Fruit fly (Drosophila melanogaster): ENCODE data around the gene CG4951.

The CG4951 gene

dm6 chr3R:27954533-27954932 lies 621 bp upstream of the CG4951 start, which contains the start of gene Nep7:
Gene Nep7 (plus strand): TSS chr3R:27954917.
- no peak for TF ChIP-seq Rel (GFP tag; optimal IDR thresholded peaks at IDR 0.05)
- peak; percentile 82 for TF ChIP-seq Rel (tag; optimal IDR thresholded peaks at IDR 0.05)
- TF ChIP-seq psq (GFP tag; optimal IDR thresholded peaks at IDR 0.05): no peak
- TF ChIP-seq lola (GFP tag; optimal IDR thresholded peaks at IDR 0.05): no peak
- TF ChIP-seq HLH106 (tag; optimal IDR thresholded peaks at IDR 0.05): peak; percentile 10

- TF ChIP-seq jim (GFP tag; optimal IDR thresholded peaks at IDR 0.05) (no peak), HLH106 (tag; optimal IDR thresholded peaks at IDR 0.05) (peak; percentile 74), CG9705 (GFP tag; optimal IDR thresholded peaks at IDR 0.05) (peak; percentile 45), ey (GFP tag; optimal IDR thresholded peaks at IDR 0.05) (peak; percentile 44), sage (GFP tag; optimal IDR thresholded peaks at IDR 0.05) (no peak), dsf (GFP tag; optimal IDR thresholded peaks at IDR 0.05; ENCODE audit: borderline replicate concordance) (no peak), N (GFP tag; optimal IDR thresholded peaks at IDR 0.05) (no peak), psq (GFP tag; optimal IDR thresholded peaks at IDR 0.05) (peak; percentile 27), Jra (GFP tag; optimal IDR thresholded peaks at IDR 0.05) (no peak), CG32264 (GFP tag; optimal IDR thresholded peaks at IDR 0.05) (no peak), foxo (GFP tag; optimal IDR thresholded peaks at IDR 0.05) (no peak), sv (GFP tag; optimal IDR thresholded peaks at IDR 0.05) (no peak), woc (GFP tag; optimal IDR thresholded peaks at IDR 0.05) (no peak), Hnf4 (GFP tag; optimal IDR thresholded peaks at IDR 0.05) (no peak), Abd-B (GFP tag; optimal IDR thresholded peaks at IDR 0.05) (no peak), GATAd (GFP tag; optimal IDR thresholded peaks at IDR 0.05) (no peak), rgr (GFP tag; optimal IDR thresholded peaks at IDR 0.05) (no peak), brk (GFP tag; optimal IDR thresholded peaks at IDR 0.05) (no peak), CrebA (GFP tag; optimal IDR thresholded peaks at IDR 0.05; ENCODE audit: borderline replicate concordance) (no peak), Hr83 (GFP tag; optimal IDR thresholded peaks at IDR 0.05; ENCODE audit: poor library complexity, severe bottlenecking) (peak; percentile 41), Sp1 (GFP tag; optimal IDR thresholded peaks at IDR 0.05) (peak; percentile 69), usp (GFP tag; optimal IDR thresholded peaks at IDR 0.05) (no peak), dl (GFP tag; optimal IDR thresholded peaks at IDR 0.05; ENCODE audit: insufficient read depth in 1 of 2, partially characterized antibody in 2 of 2) (no peak), OdsH (GFP tag; optimal IDR thresholded peaks at IDR 0.05) (peak; percentile 39), br (GFP tag; optimal IDR thresholded peaks at IDR 0.05) (no peak), pan (optimal IDR thresholded peaks at IDR 0.05) (no peak), tai (GFP tag; optimal IDR thresholded peaks at IDR 0.05) (no peak), dmrt93B (GFP tag; optimal IDR thresholded peaks at IDR 0.05) (no peak), Mio (GFP tag; optimal IDR thresholded peaks at IDR 0.05) (no peak), Myc (optimal IDR thresholded peaks at IDR 0.05) (no peak), Rel (GFP tag; optimal IDR thresholded peaks at IDR 0.05) (no peak), Rel (tag; optimal IDR thresholded peaks at IDR 0.05) (peak; percentile 34), h (GFP tag; optimal IDR thresholded peaks at IDR 0.05) (no peak), lola (GFP tag; optimal IDR thresholded peaks at IDR 0.05) (no peak), Hr78 (GFP tag; optimal IDR thresholded peaks at IDR 0.05) (no peak), Dfd (GFP tag; optimal IDR thresholded peaks at IDR 0.05) (no peak), Dif (GFP tag; optimal IDR thresholded peaks at IDR 0.05; ENCODE audit: partially characterized antibody) (peak; percentile 38), fru (GFP tag; optimal IDR thresholded peaks at IDR 0.05) (no peak), Vsx2 (GFP tag; optimal IDR thresholded peaks at IDR 0.05; ENCODE audit: partially characterized antibody) (no peak)
Measured at dm6 chr3R:27948421-27948906, 5.4 kb downstream of the CG4951 start, which contains the start of gene Gp93. Gene Gp93 (plus strand): TSS chr3R:27948711.

DNA sequence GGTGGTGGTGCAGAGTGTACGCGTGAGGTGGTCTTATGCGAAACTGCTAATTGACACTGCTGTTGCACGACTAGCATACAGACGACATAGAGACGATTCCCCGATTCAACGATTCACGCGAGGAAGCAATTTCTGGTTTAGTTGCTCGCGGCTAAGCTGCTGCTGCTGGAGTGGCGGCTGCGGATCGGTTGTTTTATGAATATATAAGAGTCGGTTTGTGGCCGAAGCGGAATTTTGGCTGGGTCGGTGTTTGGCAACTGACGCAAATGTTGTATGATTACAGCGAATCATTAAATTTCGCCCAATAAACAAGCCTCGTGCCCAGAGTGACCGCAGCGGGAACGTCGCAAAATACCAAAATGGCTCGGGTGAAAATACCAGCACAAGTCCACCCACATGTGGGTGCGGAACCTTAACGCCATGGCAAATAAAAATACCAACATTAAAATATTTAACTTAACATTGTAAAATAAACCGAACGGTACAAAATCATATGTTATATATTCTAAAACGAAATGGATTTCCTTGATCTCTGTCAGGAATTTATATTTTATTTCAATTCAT lies 6.1 kb downstream of the CG4951 start, which contains the start of gene mfrn:
Gene mfrn, minus strand, starts transcription at position 340 of the 564 bp plus-strand sequence.
- TF ChIP-seq Rel (GFP tag; optimal IDR thresholded peaks at IDR 0.05) (no peak), Rel (tag; optimal IDR thresholded peaks at IDR 0.05) (peak; percentile 7), Sp1 (GFP tag; optimal IDR thresholded peaks at IDR 0.05) (no peak), Myc (optimal IDR thresholded peaks at IDR 0.05) (peak; percentile 22), Dfd (GFP tag; optimal IDR thresholded peaks at IDR 0.05) (no peak)

All from whole organism, wandering third instar larva.